Fruit fly (Drosophila melanogaster): ENCODE results near the gene Osi8.

Gene Osi8

dm6 chr3R:6303738-6304137 is 48.8 kb downstream of the Osi8 start, which contains the start of gene CG46396:
Gene CG46396, plus strand, starts transcription at chr3R:6304038.
- TF ChIP-seq Myc (optimal IDR thresholded peaks at IDR 0.05) = no peak
- no peak for TF ChIP-seq h (optimal IDR thresholded peaks at IDR 0.05)
- TF ChIP-seq psq (optimal IDR thresholded peaks at IDR 0.05) = no peak
- TF ChIP-seq ttk (optimal IDR thresholded peaks at IDR 0.05) = no peak
- no peak for TF ChIP-seq Sin3A (optimal IDR thresholded peaks at IDR 0.05)
- TF ChIP-seq insv (optimal IDR thresholded peaks at IDR 0.05) = no peak

- TF ChIP-seq insv (optimal IDR thresholded peaks at IDR 0.05) = no peak
- TF ChIP-seq h (optimal IDR thresholded peaks at IDR 0.05) = no peak
- TF ChIP-seq psq (optimal IDR thresholded peaks at IDR 0.05) = no peak
- TF ChIP-seq ttk (optimal IDR thresholded peaks at IDR 0.05) = no peak
- TF ChIP-seq Sin3A (optimal IDR thresholded peaks at IDR 0.05) = no peak
- no peak for TF ChIP-seq Myc (optimal IDR thresholded peaks at IDR 0.05)
These were observed 50.0 kb downstream of the Osi8 start, which contains the start of gene Osi16 for dm6 chr3R:6304947-6305346. Gene Osi16, plus strand, starts transcription at chr3R:6305247.

All from Kc167 (cell line).